Worm (Caenorhabditis elegans): ENCODE results near the gene F54D10.8.

ce11 chrII:3806964-3807363 is 20.7 kb downstream of the F54D10.8 start, which contains the start of gene F54D10.4:
- TF ChIP-seq ref-1 (GFP tag; conservative IDR thresholded peaks at IDR 0.05) = no peak
- no peak for TF ChIP-seq ztf-29 (GFP tag; IDR thresholded peaks at IDR 0.05)
- no peak for TF ChIP-seq flt-1 (GFP tag; IDR thresholded peaks at IDR 0.05)
- TF ChIP-seq tab-1 (GFP tag; IDR thresholded peaks at IDR 0.05) = no peak
- TF ChIP-seq klf-2 (GFP tag; conservative IDR thresholded peaks at IDR 0.05) = no peak
- TF ChIP-seq ztf-23 (GFP tag; IDR thresholded peaks at IDR 0.05) = no peak
- no peak for TF ChIP-seq cog-1 (tag; optimal IDR thresholded peaks at IDR 0.05)
